Fruit fly (Drosophila melanogaster): ENCODE measurements around the gene AMPdeam.

DNA sequence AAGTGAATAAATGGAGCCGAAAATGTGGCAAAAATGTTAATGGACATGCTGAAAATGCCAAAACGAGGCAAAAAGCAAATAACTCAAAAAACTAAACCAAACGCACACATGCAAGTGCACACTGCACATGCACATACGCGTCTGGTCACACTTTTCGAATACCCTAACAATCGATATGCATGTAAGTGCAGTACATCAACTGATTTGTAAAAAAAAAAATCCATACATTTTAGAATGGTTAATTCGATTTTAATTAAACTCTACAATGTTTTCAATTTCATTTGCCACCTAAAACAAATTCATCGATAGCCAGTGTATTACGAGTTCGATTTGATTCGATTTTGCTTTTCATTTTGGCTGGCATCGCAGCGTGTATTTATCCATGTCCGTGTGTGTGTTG, 48.9 kb upstream of the AMPdeam start:
- TF ChIP-seq Rel (GFP tag; optimal IDR thresholded peaks at IDR 0.05) = no peak
- TF ChIP-seq Rel (tag; optimal IDR thresholded peaks at IDR 0.05) = no peak
- no peak for TF ChIP-seq ey (GFP tag; optimal IDR thresholded peaks at IDR 0.05)
- TF ChIP-seq CrebA (GFP tag; optimal IDR thresholded peaks at IDR 0.05; ENCODE audit: borderline replicate concordance) = no peak
- no peak for TF ChIP-seq sage (GFP tag; optimal IDR thresholded peaks at IDR 0.05)
- TF ChIP-seq Myc (optimal IDR thresholded peaks at IDR 0.05) = no peak
- no peak for TF ChIP-seq Dfd (GFP tag; optimal IDR thresholded peaks at IDR 0.05)
- no peak for TF ChIP-seq foxo (GFP tag; optimal IDR thresholded peaks at IDR 0.05)
- no peak for TF ChIP-seq OdsH (GFP tag; optimal IDR thresholded peaks at IDR 0.05)
- no peak for TF ChIP-seq Dif (GFP tag; optimal IDR thresholded peaks at IDR 0.05; ENCODE audit: partially characterized antibody)
- TF ChIP-seq jim (GFP tag; optimal IDR thresholded peaks at IDR 0.05) = no peak
- no peak for TF ChIP-seq CG32264 (GFP tag; optimal IDR thresholded peaks at IDR 0.05)
- no peak for TF ChIP-seq usp (GFP tag; optimal IDR thresholded peaks at IDR 0.05)
- TF ChIP-seq psq (GFP tag; optimal IDR thresholded peaks at IDR 0.05) = no peak
